Worm (Caenorhabditis elegans) whole organism, L4 larva: Measurements from ENCODE around the gene C16C4.17.

Source experiments
- F10B5.3 ChIP-seq: sonication (generic microtip); optimal IDR thresholded peaks from 2 replicates; lab custom pipeline; 2016; ENCODE audit warnings: mild to moderate bottlenecking, missing genetic modification characterization, missing compliant biosample characterization
- F37D6.2 ChIP-seq: sonication (generic microtip); optimal IDR thresholded peaks from 2 replicates; lab custom pipeline; 2016; ENCODE audit warnings: mild to moderate bottlenecking, missing genetic modification characterization, missing compliant biosample characterization
- jun-1 ChIP-seq: fragments of 150-350 bp; optimal IDR thresholded peaks from 2 replicates; lab custom pipeline; 2014; ENCODE audit warnings: missing biosample characterization, missing genetic modification reagents, missing genetic modification characterization
- lin-15B ChIP-seq: fragments of 150-350 bp; sonication (generic microtip); optimal IDR thresholded peaks from 3 replicates; lab custom pipeline; 2014; ENCODE audit warnings: missing biosample characterization, missing genetic modification characterization
- lin-38 ChIP-seq: fragments of 200-800 bp; sonication (Bioruptor generic); IDR thresholded peaks from 2 replicates; pipeline ENCODE4 v1.3.6; 2022; ENCODE audit warnings: missing genetic modification reagents, missing genetic modification characterization, missing compliant biosample characterization
- nhr-11 ChIP-seq: fragments of 150-350 bp; optimal IDR thresholded peaks from 2 replicates; lab custom pipeline; 2014; ENCODE audit warnings: missing biosample characterization, missing genetic modification characterization
- nhr-6 ChIP-seq: fragments of 150-350 bp; optimal IDR thresholded peaks from 2 replicates; lab custom pipeline; 2014; ENCODE audit warnings: missing biosample characterization, missing genetic modification characterization
- skn-1 ChIP-seq: fragments of 150-350 bp; optimal IDR thresholded peaks from 2 replicates; lab custom pipeline; 2014; ENCODE audit warnings: missing biosample characterization, missing genetic modification characterization
- unc-62 ChIP-seq, 3 experiments: fragments of 150-350 bp in 1 of 3; sonication (generic microtip); optimal IDR thresholded peaks in 2 of 3; peaks in 1 of 3; 1 replicate in 1 of 3; 2 replicates in 2 of 3; lab custom pipeline; 2014 to 2017; ENCODE audit warnings: missing biosample characterization in 3 of 3, missing genetic modification characterization in 3 of 3, missing genetic modification reagents in 3 of 3, missing genotype in 1 of 3
- ztf-11 ChIP-seq: fragments of 150-350 bp; optimal IDR thresholded peaks from 2 replicates; lab custom pipeline; 2014; ENCODE audit warnings: missing biosample characterization, missing genetic modification characterization

DNA sequence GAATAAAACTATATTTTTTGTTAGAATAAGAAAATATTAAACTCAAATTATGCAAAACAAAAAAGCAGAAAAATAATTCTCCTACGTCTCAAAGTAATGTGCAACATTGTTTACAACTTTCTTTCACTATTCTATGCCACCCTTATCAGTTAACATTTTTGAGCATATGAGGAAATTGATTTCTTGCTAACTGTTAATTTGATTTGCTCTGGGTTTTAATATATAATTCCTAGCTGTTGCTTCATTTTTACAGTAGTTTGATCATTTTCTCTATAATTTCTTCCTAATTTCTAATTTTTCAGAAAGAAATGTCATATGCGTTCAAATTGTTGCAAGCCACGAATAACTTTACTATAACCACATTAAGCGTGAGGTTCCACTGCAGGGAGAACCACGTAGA, 28.2 kb upstream of the C16C4.17 start, which contains the start of gene T08E11.1:
- no peak for TF ChIP-seq F37D6.2 (tag; lab: Kevin White, UChicago)
- no peak for TF ChIP-seq ztf-11 (tag; lab: Kevin White, UChicago)
- TF ChIP-seq lin-38 (GFP tag; lab: Robert Waterston, UW), result no peak
- TF ChIP-seq jun-1 (tag; lab: Kevin White, UChicago), result no peak
- no peak for TF ChIP-seq nhr-6
- TF ChIP-seq skn-1 (tag; lab: Kevin White, UChicago), result no peak
- no peak for TF ChIP-seq unc-62 (GFP tag; optimal IDR thresholded peaks at IDR 0.05 in 1 of 2; lab: Kevin White, UChicago)
- no peak for TF ChIP-seq unc-62 (tag; optimal IDR thresholded peaks at IDR 0.05; lab: Kevin White, UChicago)
- no peak for TF ChIP-seq nhr-11 (tag; lab: Kevin White, UChicago)
- TF ChIP-seq lin-15B (tag; lab: Kevin White, UChicago), result no peak
- TF ChIP-seq F10B5.3, result no peak
